Worm (Caenorhabditis elegans): ENCODE results near the gene F58E6.13.

F58E6.13 gene

DNA sequence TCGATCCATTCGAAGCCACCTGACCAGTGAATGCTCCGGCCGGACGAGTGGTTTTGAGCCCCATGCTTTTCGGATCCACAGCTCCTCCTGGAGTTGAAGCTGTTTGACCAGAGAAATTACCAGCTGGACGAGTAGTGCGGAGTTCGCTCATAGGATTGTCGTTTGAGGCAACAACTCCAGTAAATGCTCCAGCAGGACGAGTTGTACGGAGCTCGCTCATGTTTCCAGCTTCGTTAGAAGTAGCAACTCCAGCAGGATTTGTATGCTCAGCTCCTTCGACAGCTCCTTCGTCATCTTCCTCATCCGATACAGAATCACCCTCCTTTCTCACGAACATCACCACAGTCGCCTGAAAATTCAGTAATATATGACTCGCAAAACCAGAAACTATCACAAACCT, 8.5 kb downstream of the F58E6.13 start:
- TF ChIP-seq him-1 (tag; optimal IDR thresholded peaks at IDR 0.05) (no peak), W03F9.2 (tag; optimal IDR thresholded peaks at IDR 0.05) (no peak), dao-5 (tag; optimal IDR thresholded peaks at IDR 0.05) (no peak)

DNA sequence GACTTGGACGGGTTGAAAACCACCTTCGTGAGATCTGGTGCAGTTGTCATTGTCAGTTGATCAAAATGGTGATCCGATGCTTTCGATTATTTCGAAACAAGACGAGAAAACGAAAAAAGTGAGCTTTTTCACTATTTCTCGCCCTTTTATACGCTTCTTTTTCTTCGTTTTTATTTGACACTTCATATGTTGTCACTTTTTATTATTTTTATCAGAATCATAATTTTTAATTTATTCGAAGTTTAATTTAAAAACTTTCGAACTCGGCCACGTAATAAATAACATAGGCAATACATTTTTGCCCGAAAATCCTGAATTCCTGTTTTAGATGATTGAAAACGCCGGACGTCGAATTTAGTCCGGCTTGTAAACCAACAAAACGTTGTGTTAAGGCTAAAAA, 9.4 kb downstream of the F58E6.13 start, which contains the start of gene F58E6.5:
TSS of gene F58E6.5 (minus strand) at position 101 of the 400 bp plus-strand sequence.
- TF ChIP-seq W03F9.2 (tag; optimal IDR thresholded peaks at IDR 0.05) (no peak), him-1 (tag; optimal IDR thresholded peaks at IDR 0.05) (no peak), dao-5 (tag; optimal IDR thresholded peaks at IDR 0.05) (no peak)

DNA sequence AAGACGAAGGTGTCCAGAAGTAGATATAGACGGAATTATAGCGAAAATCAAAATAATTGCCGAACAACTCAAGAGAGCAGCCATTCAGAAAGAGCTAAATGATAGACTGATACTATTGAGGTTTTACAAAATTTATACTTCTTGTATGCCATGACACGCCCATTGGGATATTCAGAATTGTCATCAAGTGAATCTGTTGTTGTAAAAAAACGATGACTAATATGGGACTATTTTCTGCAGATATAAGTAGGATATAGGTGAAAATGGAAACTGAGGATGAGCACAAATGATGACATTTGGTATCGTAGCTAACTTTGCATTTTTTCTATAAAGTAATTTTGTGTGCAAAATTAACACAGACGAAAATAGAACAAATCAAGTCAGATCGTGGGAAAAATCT, 10.7 kb downstream of the F58E6.13 start, which contains the start of gene F58E6.8:
TSS of gene F58E6.8 (minus strand) at position 101 of the 400 bp plus-strand sequence.
- no peak for TF ChIP-seq dao-5 (tag; optimal IDR thresholded peaks at IDR 0.05)
- TF ChIP-seq W03F9.2 (tag; optimal IDR thresholded peaks at IDR 0.05): no peak
- TF ChIP-seq him-1 (tag; optimal IDR thresholded peaks at IDR 0.05): no peak

DNA sequence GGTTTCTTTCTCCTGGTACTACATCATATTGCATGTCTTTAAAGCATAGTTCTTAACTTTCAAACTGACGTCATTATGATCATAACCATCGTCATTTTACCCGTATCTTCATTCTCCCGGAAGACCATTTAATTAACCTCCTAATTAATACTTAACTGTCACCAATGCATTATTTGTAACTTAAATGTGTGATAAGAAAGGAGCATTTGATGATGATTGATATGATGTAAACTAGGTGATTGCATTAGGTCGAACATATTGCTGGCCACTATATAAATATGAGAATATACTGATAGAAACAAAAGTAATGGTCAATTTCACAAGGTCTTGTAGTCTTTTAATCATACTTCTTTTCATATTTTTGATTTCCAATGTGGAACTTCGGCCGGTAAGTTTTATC, 11.2 kb downstream of the F58E6.13 start, which contains the start of gene hrg-3:
TSS of gene hrg-3 (plus strand) at position 227 of the 400 bp plus-strand sequence.
- TF ChIP-seq W03F9.2 (tag; optimal IDR thresholded peaks at IDR 0.05) (no peak), him-1 (tag; optimal IDR thresholded peaks at IDR 0.05) (no peak), dao-5 (tag; optimal IDR thresholded peaks at IDR 0.05) (no peak)

DNA sequence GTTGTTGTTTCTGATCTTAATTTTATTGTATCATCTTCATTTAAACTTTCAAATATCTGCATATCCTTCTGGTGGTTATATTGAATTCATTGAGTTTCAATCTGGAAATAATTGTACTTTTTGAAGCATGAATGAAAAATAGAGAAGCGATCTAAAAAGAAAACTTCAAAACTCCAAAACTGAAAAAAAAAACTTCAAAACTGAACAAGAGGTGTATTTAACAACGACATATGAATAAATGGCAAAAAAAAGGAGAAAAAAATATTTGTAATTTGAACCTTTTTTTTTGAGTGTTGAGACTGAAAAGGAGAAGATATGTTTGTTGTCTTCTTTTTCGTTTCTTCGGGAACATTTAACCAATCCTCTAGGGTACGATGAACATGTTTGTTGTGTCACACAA, 12.8 kb downstream of the F58E6.13 start, which contains the start of gene F58E6.11:
TSS of gene F58E6.11 (minus strand) at position 101 of the 400 bp plus-strand sequence.
- TF ChIP-seq dao-5 (tag; optimal IDR thresholded peaks at IDR 0.05) (no peak), him-1 (tag; optimal IDR thresholded peaks at IDR 0.05) (no peak), W03F9.2 (tag; optimal IDR thresholded peaks at IDR 0.05) (no peak)

DNA sequence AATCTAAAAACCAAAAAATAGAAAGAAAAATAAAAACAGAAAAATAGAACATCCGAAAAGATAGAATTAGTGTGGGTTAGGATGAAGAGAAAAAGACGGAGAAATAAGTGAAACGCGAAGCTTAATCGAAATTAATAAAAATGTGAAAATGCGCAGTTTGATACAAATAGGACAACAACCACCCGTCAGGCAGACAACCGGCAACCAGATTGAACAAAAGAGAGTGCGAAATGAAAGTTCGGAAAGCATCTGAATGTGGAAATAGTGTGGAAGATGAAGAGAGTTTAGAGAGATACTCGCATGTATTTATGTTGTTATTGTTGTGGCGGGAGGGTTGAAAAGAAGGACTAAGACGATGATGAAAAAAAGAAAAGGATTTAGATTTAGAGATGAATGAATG, 13.4 kb downstream of the F58E6.13 start:
- TF ChIP-seq W03F9.2 (tag; optimal IDR thresholded peaks at IDR 0.05): no peak
- no peak for TF ChIP-seq him-1 (tag; optimal IDR thresholded peaks at IDR 0.05)
- TF ChIP-seq dao-5 (tag; optimal IDR thresholded peaks at IDR 0.05): no peak

DNA sequence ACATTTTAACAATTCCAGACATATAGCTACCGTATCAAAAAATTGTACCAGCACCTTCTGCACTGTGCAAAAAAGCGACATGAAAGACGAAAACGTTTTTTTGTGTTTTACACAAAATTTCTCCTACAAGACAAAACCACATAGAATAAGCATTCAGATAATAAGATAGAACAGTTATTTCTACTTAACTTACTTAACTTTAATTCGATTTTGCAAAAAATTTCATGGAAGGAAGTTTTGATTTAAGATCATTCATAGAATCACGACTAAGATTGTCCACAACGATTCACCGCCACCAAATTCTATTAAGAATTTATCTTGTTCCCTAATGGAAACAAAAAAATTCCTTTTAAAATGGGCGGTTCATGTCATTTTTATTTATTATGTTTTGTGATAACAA, 18.7 kb downstream of the F58E6.13 start:
- no peak for TF ChIP-seq W03F9.2 (tag; optimal IDR thresholded peaks at IDR 0.05)
- TF ChIP-seq dao-5 (tag; optimal IDR thresholded peaks at IDR 0.05): no peak

DNA sequence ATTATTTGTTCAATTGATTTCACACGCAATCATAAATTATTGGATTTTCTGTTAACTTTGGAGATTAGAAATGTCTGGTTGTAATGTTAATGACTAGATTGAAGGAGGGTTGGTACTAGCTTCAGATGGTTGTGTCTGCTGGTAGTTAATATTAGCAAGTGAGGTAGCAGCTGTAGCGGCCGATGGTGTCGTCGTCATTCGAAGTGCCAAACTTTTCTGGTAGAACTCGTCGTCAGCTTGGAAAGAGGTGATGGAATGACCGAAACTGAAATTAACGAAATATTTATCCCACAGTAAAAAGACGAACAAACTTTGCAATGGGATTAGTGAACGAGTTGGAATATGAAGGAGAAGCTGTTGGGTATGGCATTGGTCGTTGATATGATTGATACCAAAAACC, 19.5 kb downstream of the F58E6.13 start:
- TF ChIP-seq him-1 (tag; optimal IDR thresholded peaks at IDR 0.05) (no peak), dao-5 (tag; optimal IDR thresholded peaks at IDR 0.05) (no peak)

DNA sequence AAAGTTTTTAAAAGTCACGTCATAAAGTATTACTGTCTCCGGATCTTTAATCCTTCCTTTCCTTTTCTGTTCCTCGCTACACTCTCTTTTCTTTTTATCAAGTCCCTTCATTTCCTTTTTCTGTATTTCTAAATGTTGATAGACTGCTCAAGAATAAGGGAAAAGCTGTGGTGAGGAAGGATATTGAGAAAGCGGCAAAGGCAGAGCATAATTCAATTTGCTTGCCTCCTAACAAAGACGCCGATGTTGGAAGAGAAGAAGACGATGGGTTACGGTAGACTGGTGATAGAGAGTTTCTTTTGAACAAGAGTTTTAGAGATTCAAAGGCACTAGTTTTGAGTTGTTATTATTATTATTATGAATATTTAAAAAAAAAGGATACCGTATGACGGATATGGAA, 20.6 kb downstream of the F58E6.13 start:
- TF ChIP-seq dao-5 (tag; optimal IDR thresholded peaks at IDR 0.05) (no peak), him-1 (tag; optimal IDR thresholded peaks at IDR 0.05) (no peak), W03F9.2 (tag; optimal IDR thresholded peaks at IDR 0.05) (no peak)

DNA sequence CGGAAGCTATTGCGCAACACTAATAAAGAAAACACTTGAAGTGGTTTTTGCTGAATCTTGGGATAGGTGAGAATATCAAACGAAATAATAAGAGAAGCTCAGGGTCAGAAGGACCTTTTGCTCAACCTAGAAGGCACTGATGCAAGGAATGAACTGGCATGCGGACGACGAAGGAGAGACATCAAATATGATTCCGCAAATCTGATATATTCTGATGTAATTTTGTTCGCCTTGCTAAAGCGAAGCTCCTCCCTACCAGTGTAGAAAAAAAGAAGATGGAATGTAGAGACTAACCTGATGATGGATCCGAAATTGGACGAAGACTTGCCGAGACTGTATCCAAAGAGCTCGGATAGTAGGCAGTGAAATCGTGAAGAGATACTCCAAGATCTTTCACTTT, 22.9 kb downstream of the F58E6.13 start:
- TF ChIP-seq him-1 (tag; optimal IDR thresholded peaks at IDR 0.05) (no peak), W03F9.2 (tag; optimal IDR thresholded peaks at IDR 0.05) (no peak), dao-5 (tag; optimal IDR thresholded peaks at IDR 0.05) (no peak)

DNA sequence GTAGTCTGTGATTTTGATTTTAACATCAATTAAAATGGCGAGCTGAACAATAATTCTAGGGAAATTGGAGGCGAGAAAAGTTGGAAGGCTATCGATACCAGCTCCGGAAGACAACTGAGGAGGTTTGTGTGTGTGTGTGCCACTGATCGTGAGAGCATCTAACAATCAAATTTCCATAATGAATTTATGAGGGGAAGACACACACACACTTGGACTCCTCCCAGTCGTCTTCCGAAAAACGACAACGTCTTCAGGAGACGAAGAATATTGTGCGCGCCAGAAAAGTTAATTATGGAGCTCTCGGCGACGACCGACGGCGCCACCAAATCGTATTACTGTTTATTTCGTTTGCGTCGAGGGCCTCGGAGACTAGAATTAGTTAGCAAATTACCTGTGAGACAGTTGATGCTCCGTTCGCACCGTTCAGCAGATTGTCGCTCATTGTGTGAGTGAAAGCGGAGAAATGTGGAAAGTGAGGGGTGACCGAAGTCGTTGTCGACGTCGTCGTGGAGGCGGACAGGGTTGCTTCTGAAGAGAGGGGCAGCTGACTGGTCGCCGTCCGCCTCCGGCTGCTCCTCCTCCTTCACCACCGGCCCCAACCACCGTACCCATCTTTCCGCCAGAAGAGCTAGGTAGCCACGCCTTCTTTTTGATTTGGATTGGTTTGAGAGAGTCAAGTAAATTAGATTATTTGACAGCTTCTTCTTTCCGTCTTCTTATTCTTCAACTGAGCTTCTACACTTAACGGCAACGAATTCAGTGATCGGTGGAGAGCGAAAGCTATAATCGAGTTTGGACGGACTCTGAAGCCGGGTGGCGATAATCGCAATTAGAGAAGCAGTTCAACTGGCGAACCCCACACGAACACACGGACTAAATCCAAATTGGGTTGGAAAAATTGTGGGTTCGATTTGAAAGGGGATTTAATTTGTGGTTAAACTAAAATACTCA, 24.1 kb downstream of the F58E6.13 start, which contains the start of gene unc-42:
TSS of gene unc-42 (minus strand) at position 564 of the 951 bp plus-strand sequence.
- no peak for TF ChIP-seq him-1 (tag; optimal IDR thresholded peaks at IDR 0.05)
- no peak for TF ChIP-seq W03F9.2 (tag; optimal IDR thresholded peaks at IDR 0.05)
- TF ChIP-seq dao-5 (tag; optimal IDR thresholded peaks at IDR 0.05): no peak

DNA sequence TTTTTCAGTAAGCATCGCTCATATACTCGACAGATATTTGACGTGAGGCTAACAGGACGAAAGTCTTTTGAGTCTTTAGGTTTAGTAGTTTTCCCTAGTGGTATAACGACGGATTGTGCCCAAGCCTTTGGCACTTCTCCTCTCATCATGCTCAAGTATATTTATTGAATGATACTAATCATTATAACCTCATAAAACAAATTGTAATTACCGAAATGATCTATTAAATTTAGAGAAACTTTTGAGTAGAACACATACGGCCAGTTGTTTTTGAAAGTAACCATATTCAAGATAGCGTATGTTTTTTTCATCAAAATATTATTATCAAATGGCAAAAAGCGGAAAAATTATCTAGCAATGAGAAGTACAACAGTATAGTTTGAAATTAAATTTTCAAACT, 26.3 kb downstream of the F58E6.13 start:
- TF ChIP-seq W03F9.2 (tag; optimal IDR thresholded peaks at IDR 0.05) (no peak), him-1 (tag; optimal IDR thresholded peaks at IDR 0.05) (no peak), dao-5 (tag; optimal IDR thresholded peaks at IDR 0.05) (no peak)

DNA sequence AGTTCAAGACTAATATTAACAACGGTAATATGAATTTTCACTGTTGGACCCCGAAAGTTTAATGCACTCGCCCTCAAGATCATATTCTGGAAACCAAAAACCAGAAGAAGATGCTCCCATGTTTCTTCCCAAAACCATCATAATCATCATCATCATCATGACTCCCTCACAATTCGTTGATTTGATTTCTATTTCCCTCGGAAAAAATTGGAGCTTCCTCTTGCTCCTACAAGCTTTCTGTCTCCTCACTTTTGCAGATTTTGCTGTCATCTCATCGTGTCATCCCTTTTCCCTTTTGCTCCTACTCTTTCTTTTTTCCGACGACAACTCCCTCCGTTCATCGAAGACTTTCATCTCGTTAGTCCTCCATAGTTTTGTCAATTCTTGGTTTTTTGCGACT, 26.9 kb downstream of the F58E6.13 start, which contains the start of gene F46B6.2:
TSS of gene F46B6.2 (plus strand) at position 316 of the 400 bp plus-strand sequence.
- TF ChIP-seq dao-5 (tag; optimal IDR thresholded peaks at IDR 0.05) (no peak), W03F9.2 (tag; optimal IDR thresholded peaks at IDR 0.05) (no peak), him-1 (tag; optimal IDR thresholded peaks at IDR 0.05) (no peak)

DNA sequence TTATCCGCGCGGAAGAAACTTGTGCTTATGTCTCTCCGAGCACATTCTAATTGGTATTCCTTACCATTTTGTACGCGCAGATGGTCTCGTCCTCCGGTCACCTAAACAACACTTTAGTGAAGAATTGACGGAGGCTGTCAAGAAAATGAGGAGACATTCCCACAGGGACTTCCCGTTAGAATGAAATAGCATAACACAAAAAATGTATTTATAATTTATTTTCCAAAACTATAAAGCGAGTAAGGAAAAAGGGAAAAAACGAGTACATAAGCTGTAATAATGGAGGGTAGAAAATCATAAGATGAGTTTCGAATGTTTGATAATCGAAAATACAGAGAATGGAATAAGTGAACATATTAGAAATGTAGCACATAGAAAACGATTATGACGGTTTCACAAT, 30.7 kb downstream of the F58E6.13 start, which contains the start of gene F46B6.12:
TSS of gene F46B6.12 (minus strand) at position 101 of the 400 bp plus-strand sequence.
- TF ChIP-seq him-1 (tag; optimal IDR thresholded peaks at IDR 0.05): no peak
- TF ChIP-seq dao-5 (tag; optimal IDR thresholded peaks at IDR 0.05): no peak
- TF ChIP-seq W03F9.2 (tag; optimal IDR thresholded peaks at IDR 0.05): no peak
